Worm (Caenorhabditis elegans): ENCODE measurements around the gene C53A5.2.

Gene C53A5.2

ce11 chrV:14523788-14524582, 980 bp upstream of the C53A5.2 start, which contains the start of gene ril-1 (continued):
- TF ChIP-seq F23B12.7 (tag; optimal IDR thresholded peaks at IDR 0.05; ENCODE audit: insufficient read depth) (peak; percentile 64), ztf-22 (GFP tag; optimal IDR thresholded peaks at IDR 0.05) (no peak), snpc-4 (GFP tag; optimal IDR thresholded peaks at IDR 0.05) (peak; percentile 34), snpc-4 (tag; optimal IDR thresholded peaks at IDR 0.05) (peak in 2 of 4 experiments; percentile 46 to 57), K12H6.12 (tag; optimal IDR thresholded peaks at IDR 0.05) (no peak), hsf-1 (GFP tag; IDR thresholded peaks at IDR 0.05) (no peak), B0261.1 (tag; optimal IDR thresholded peaks at IDR 0.05) (no peak), Y56A3A.18 (GFP tag; IDR thresholded peaks at IDR 0.05) (no peak), ets-4 (GFP tag; optimal IDR thresholded peaks at IDR 0.05) (no peak), unc-62 (GFP tag; optimal IDR thresholded peaks at IDR 0.05) (no peak), C17E4.6 (GFP tag; IDR thresholded peaks at IDR 0.05) (no peak), nfya-2 (GFP tag; IDR thresholded peaks at IDR 0.05) (no peak), B0035.1 (tag; optimal IDR thresholded peaks at IDR 0.05) (no peak), hlh-26 (GFP tag; conservative IDR thresholded peaks at IDR 0.05) (no peak), F33H1.4 (GFP tag; IDR thresholded peaks at IDR 0.05) (no peak), snpc-1.1 (tag; optimal IDR thresholded peaks at IDR 0.05; ENCODE audit: insufficient read depth) (no peak), ceh-27 (GFP tag; optimal IDR thresholded peaks at IDR 0.05) (no peak), tbp1 (GFP tag; optimal IDR thresholded peaks at IDR 0.05) (peak; percentile 28), rcor-1 (GFP tag; IDR thresholded peaks at IDR 0.05) (0 out of 2 replicates have a peak, but pooled peaks have one; percentile 24), mes-4 (tag; optimal IDR thresholded peaks at IDR 0.05) (no peak), akir-1 (GFP tag; optimal IDR thresholded peaks at IDR 0.05) (no peak), C06A6.2 (GFP tag; conservative IDR thresholded peaks at IDR 0.05) (no peak), efl-1 (GFP tag; optimal IDR thresholded peaks at IDR 0.05) (no peak), rec-8 (tag; optimal IDR thresholded peaks at IDR 0.05) (no peak), ccch-3 (GFP tag; optimal IDR thresholded peaks at IDR 0.05) (no peak), aptf-2 (GFP tag; conservative IDR thresholded peaks at IDR 0.05) (no peak), attf-6 (GFP tag; IDR thresholded peaks at IDR 0.05) (no peak), rpc-1 (optimal IDR thresholded peaks at IDR 0.05) (no peak), rpc-1 (tag; optimal IDR thresholded peaks at IDR 0.05) (no peak), ztf-3 (GFP tag; optimal IDR thresholded peaks at IDR 0.05) (no peak), ztf-18 (tag; optimal IDR thresholded peaks at IDR 0.05) (no peak), let-607 (tag; optimal IDR thresholded peaks at IDR 0.05) (no peak), lir-1 (GFP tag; conservative IDR thresholded peaks at IDR 0.05) (no peak), ztf-25 (GFP tag; IDR thresholded peaks at IDR 0.05) (no peak), Y95B8A.8 (GFP tag; IDR thresholded peaks at IDR 0.05) (no peak), snpc-1.3 (tag; optimal IDR thresholded peaks at IDR 0.05; ENCODE audit: insufficient read depth) (no peak), dox-1 (GFP tag; IDR thresholded peaks at IDR 0.05) (peak; percentile 46; the same call in 1 of the 2 replicates), sea-2 (GFP tag; IDR thresholded peaks at IDR 0.05) (no peak), mel-28 (tag; optimal IDR thresholded peaks at IDR 0.05; ENCODE audit: borderline replicate concordance) (no peak), F52B5.7 (tag; optimal IDR thresholded peaks at IDR 0.05) (no peak), ztf-28 (GFP tag; IDR thresholded peaks at IDR 0.05) (no peak), T26A5.8 (tag; optimal IDR thresholded peaks at IDR 0.05) (no peak), bed-2 (GFP tag; IDR thresholded peaks at IDR 0.05) (no peak), let-526 (GFP tag; IDR thresholded peaks at IDR 0.05) (no peak), nfyb-1 (GFP tag; IDR thresholded peaks at IDR 0.05) (peak; percentile 26; the same call in 1 of the 2 replicates), F55B11.4 (tag; optimal IDR thresholded peaks at IDR 0.05; ENCODE audit: borderline replicate concordance, insufficient read depth) (no peak)

Measured in whole organism, young adult.